Worm (Caenorhabditis elegans): ENCODE results near the gene mev-1.

- TF ChIP-seq aha-1 (tag) = no peak
- no peak for TF ChIP-seq daf-19 (GFP tag; conservative IDR thresholded peaks at IDR 0.05)
- TF ChIP-seq unc-39 (tag; optimal IDR thresholded peaks at IDR 0.05) = no peak
- no peak for TF ChIP-seq lin-39 (tag; optimal IDR thresholded peaks at IDR 0.05)
- TF ChIP-seq nhr-11 (tag; optimal IDR thresholded peaks at IDR 0.05) = no peak
Measured at ce11 chrIII:10285623-10286022, 48.5 kb upstream of the mev-1 start, which contains the start of gene K10G9.2.

Data from whole organism, L4 larva.